Worm (Caenorhabditis elegans): ENCODE results near the gene srh-109.

Gene srh-109

DNA sequence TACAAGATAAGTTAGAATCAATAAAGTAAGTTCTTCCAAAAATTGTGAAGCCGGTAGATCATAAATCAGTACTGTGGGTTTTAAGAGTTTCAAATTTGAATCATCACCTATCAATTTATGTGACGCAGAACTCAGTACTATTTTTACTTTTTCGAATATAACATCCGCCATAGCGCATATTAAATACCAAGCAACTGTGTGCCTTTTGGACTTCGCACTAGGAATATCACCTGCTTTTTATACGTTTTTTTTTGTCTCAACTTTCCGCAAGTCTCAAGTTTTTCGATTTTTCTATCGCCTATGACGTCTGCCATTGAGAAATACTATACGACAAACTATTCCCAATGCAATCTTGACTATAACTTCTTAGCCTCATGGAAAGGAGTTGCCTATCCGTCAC is 7.5 kb downstream of the srh-109 start, which contains the start of gene srh-113:
TSS of gene srh-113 (plus strand) at position 301 of the 400 bp plus-strand sequence.
- TF ChIP-seq egl-27 (tag; optimal IDR thresholded peaks at IDR 0.05) (no peak), nhr-77 (tag; optimal IDR thresholded peaks at IDR 0.05) (no peak), tbx-2 (tag; optimal IDR thresholded peaks at IDR 0.05) (no peak), nhr-25 (tag; optimal IDR thresholded peaks at IDR 0.05) (no peak), unc-62 (GFP tag; optimal IDR thresholded peaks at IDR 0.05) (no peak), ceh-16 (tag; optimal IDR thresholded peaks at IDR 0.05) (no peak), skn-1 (tag; optimal IDR thresholded peaks at IDR 0.05) (no peak), lin-39 (tag; optimal IDR thresholded peaks at IDR 0.05) (no peak), ceh-9 (tag; optimal IDR thresholded peaks at IDR 0.05) (no peak)

DNA sequence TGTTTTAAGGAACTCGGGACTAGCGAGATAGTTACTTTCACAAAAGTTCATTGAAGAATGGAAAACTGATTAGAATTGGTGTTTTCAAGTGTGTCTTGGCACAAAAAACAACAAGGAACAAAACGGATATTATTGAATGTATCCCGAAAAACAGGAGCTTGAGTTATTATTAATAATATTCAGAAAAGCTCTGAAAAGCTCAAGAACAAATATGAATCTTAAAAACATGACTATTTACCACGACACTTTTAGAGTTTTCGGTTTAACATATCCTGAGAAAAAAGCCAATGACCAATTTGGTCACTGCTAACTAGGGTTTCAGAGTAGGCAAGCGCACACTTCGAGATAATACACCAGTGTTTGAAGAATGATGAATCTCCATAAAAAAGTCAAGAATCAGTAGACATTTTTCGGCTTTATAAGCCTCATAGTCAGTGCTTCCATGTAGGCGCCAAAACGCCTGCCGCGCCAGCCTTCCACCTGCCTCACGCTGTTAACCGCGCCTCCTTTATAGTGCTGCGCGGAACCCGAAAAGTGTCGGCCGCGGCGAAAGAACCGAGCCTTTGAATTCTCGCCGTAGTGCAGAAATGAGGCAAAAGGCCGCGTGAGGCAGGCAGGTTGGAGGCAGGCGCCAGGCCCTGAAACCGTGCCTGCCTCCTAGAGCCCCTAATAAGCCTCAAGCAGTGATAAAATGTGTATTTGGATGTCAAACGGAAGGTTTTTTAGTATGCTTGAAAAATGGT is 8.1 kb downstream of the srh-109 start, which contains the start of gene srh-236:
TSS of gene srh-236 (minus strand) at position 51 of the 743 bp plus-strand sequence.
- TF ChIP-seq pqm-1 (tag; optimal IDR thresholded peaks at IDR 0.05) (no peak), unc-39 (tag; optimal IDR thresholded peaks at IDR 0.05) (no peak), ztf-11 (tag; optimal IDR thresholded peaks at IDR 0.05) (no peak), snpc-4 (tag; optimal IDR thresholded peaks at IDR 0.05) (no peak), R02D3.7 (tag; optimal IDR thresholded peaks at IDR 0.05) (no peak), zag-1 (tag; optimal IDR thresholded peaks at IDR 0.05) (no peak), skn-1 (tag; optimal IDR thresholded peaks at IDR 0.05) (no peak), nhr-11 (tag; optimal IDR thresholded peaks at IDR 0.05) (no peak)

DNA sequence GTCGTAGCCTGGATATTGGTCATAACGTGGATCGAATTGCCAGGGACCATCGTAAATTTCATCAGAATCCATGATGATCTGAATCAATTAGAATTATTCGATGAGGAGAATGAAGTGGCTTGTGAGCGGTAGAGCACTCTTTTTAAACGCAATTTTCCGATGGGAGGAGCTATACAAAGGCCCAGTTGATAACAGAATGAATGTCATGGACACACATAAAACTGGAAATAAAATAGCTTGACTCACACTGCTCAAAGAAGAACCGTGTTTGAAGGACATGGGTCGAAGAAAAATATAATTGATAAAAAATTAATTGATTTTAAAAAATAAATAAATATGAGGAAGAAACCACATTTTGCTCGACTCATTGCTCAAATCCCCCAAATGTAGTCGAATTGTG is 12.2 kb downstream of the srh-109 start, which contains the start of gene Y68A4A.13:
TSS of gene Y68A4A.13 (minus strand) at position 101 of the 400 bp plus-strand sequence.
- TF ChIP-seq pha-4 (tag; optimal IDR thresholded peaks at IDR 0.05) (no peak), nfya-1 (tag; optimal IDR thresholded peaks at IDR 0.05; ENCODE audit: insufficient read depth) (no peak), nhr-77 (tag; optimal IDR thresholded peaks at IDR 0.05) (no peak), snpc-4 (tag; optimal IDR thresholded peaks at IDR 0.05) (no peak), tbx-2 (tag; optimal IDR thresholded peaks at IDR 0.05) (no peak), lin-15B (tag; optimal IDR thresholded peaks at IDR 0.05) (no peak), fos-1 (tag; optimal IDR thresholded peaks at IDR 0.05) (no peak), ceh-16 (tag; optimal IDR thresholded peaks at IDR 0.05) (no peak), nhr-43 (tag; optimal IDR thresholded peaks at IDR 0.05; ENCODE audit: poor library complexity, severe bottlenecking) (no peak), ztf-11 (tag; optimal IDR thresholded peaks at IDR 0.05) (no peak), nhr-28 (tag; optimal IDR thresholded peaks at IDR 0.05) (no peak), nhr-12 (tag; optimal IDR thresholded peaks at IDR 0.05) (no peak), jun-1 (tag; optimal IDR thresholded peaks at IDR 0.05) (no peak)

DNA sequence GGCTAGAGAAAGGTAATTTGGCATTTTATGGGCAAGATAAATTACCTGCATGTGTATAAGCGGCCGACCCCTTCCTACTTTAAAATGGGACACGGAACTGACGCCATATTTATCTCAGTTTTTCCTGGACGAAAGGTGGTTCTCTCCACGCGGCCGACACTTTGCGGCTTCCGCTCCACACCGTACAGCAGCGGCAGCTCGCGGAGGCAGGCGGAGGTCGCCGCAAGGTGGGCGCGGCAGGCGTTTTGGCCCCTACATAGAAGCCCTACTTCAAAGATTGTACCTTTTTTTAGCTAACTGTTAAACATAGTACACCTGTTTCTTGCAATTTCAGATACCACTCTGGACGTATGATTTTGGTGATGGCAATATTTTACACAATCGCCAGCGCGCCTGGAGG is 13.8 kb downstream of the srh-109 start:
- TF ChIP-seq nhr-237 (tag; optimal IDR thresholded peaks at IDR 0.05) (no peak), ZK546.5 (tag; optimal IDR thresholded peaks at IDR 0.05) (no peak), unc-62 (GFP tag; optimal IDR thresholded peaks at IDR 0.05) (no peak), ceh-16 (tag; optimal IDR thresholded peaks at IDR 0.05) (no peak), nhr-25 (tag; optimal IDR thresholded peaks at IDR 0.05) (no peak), elt-2 (tag; optimal IDR thresholded peaks at IDR 0.05) (no peak)

DNA sequence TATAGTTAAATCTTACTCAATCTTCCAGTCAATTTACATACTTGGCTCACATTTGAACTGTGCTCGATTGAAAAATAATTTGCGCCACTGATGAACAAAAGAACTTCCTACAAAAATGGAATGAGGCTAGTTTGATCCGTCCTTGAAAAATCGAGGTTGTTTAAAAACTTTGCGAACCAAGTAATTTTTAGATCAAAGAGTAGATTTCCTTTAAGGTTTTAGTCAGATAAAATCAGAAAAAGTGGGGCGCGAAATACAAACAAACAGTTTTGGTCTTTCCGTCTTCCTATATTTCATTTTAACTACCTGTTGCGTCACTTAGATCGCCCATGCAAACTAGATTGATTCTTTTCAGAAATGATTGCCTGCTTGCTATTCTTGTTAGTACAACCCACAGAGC is 18.4 kb downstream of the srh-109 start, which contains the start of gene Y68A4A.10:
TSS of gene Y68A4A.10 (plus strand) at position 301 of the 400 bp plus-strand sequence.
- no peak for TF ChIP-seq lin-39 (tag; optimal IDR thresholded peaks at IDR 0.05)
- TF ChIP-seq mml-1 (tag; optimal IDR thresholded peaks at IDR 0.05): no peak
- no peak for TF ChIP-seq nhr-237 (tag; optimal IDR thresholded peaks at IDR 0.05)
- TF ChIP-seq nhr-77 (tag; optimal IDR thresholded peaks at IDR 0.05): no peak
- TF ChIP-seq nhr-11 (tag; optimal IDR thresholded peaks at IDR 0.05): no peak
- no peak for TF ChIP-seq aly-2 (tag; optimal IDR thresholded peaks at IDR 0.05)
- no peak for TF ChIP-seq pha-4 (tag; optimal IDR thresholded peaks at IDR 0.05)
- TF ChIP-seq ceh-82 (tag; optimal IDR thresholded peaks at IDR 0.05): no peak
- no peak for TF ChIP-seq hmg-11 (tag; optimal IDR thresholded peaks at IDR 0.05)

DNA sequence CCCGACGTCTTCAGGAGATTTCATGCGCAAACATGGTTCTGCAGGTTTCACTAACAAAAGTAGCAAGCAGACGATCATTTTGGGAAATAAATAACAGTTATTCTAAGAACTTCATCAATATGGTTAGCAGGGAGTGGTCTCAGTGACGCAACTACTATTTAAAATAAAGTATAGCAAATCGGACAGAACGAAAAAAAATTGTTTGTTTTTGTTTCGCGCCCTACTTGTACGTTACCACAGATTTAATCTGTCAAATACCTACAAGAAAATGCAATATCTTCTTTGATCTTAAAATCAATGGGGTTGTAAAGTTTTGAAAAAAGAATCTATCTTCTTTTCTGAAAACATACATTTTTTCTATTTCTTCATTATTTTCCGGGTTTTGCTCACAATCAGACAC is 21.3 kb downstream of the srh-109 start, which contains the start of gene srz-96:
TSS of gene srz-96 (plus strand) at position 301 of the 400 bp plus-strand sequence.
- TF ChIP-seq pqm-1 (tag; optimal IDR thresholded peaks at IDR 0.05) (no peak), ztf-11 (tag; optimal IDR thresholded peaks at IDR 0.05) (no peak), unc-39 (tag; optimal IDR thresholded peaks at IDR 0.05) (no peak), elt-2 (tag; optimal IDR thresholded peaks at IDR 0.05) (no peak), fkh-10 (GFP tag; optimal IDR thresholded peaks at IDR 0.05) (no peak), daf-12 (tag; optimal IDR thresholded peaks at IDR 0.05) (no peak), nhr-77 (tag; optimal IDR thresholded peaks at IDR 0.05) (no peak), mdl-1 (tag; optimal IDR thresholded peaks at IDR 0.05) (no peak), ama-1 (optimal IDR thresholded peaks at IDR 0.05) (no peak), eor-1 (tag; optimal IDR thresholded peaks at IDR 0.05) (no peak), ZK546.5 (tag; optimal IDR thresholded peaks at IDR 0.05) (no peak), elt-3 (tag; optimal IDR thresholded peaks at IDR 0.05) (no peak), ceh-28 (tag; optimal IDR thresholded peaks at IDR 0.05) (no peak), skn-1 (tag; optimal IDR thresholded peaks at IDR 0.05) (no peak), nhr-237 (tag; optimal IDR thresholded peaks at IDR 0.05) (no peak), fkh-2 (tag; optimal IDR thresholded peaks at IDR 0.05) (no peak), ceh-9 (tag; optimal IDR thresholded peaks at IDR 0.05) (no peak), elt-1 (tag; optimal IDR thresholded peaks at IDR 0.05) (no peak), nhr-23 (tag; optimal IDR thresholded peaks at IDR 0.05) (no peak), nhr-28 (tag; optimal IDR thresholded peaks at IDR 0.05) (no peak)

All from whole organism, L3 larva.